Worm (Caenorhabditis elegans) whole organism, late embryonic: Measurements from ENCODE around the gene snai-1.
A peak's percentile ranks its signal among the peaks of the same experiment; 100 is the strongest.

Experiments used
- C38D4.7 ChIP-seq: fragments of 200-800 bp; sonication (Bioruptor generic); optimal IDR thresholded peaks from 2 replicates; lab custom pipeline; 2018; ENCODE audit warnings: mild to moderate bottlenecking, missing genetic modification characterization, moderate library complexity, missing compliant biosample characterization
- K02D7.2 ChIP-seq: sonication (generic microtip); optimal IDR thresholded peaks from 2 replicates; lab custom pipeline; 2017; ENCODE audit warnings: mild to moderate bottlenecking, missing genetic modification characterization, missing compliant biosample characterization
- K09A11.1 ChIP-seq: sonication (generic microtip); optimal IDR thresholded peaks from 2 replicates; lab custom pipeline; 2017; ENCODE audit warnings: antibody characterized with exemption, mild to moderate bottlenecking, missing genetic modification characterization, missing compliant biosample characterization; ENCODE audit not compliant: insufficient read depth
- T23F11.4 ChIP-seq: fragments of 200-800 bp; sonication (Bioruptor generic); optimal IDR thresholded peaks from 2 replicates; lab custom pipeline; 2018; ENCODE audit warnings: mild to moderate bottlenecking, missing genetic modification characterization, missing compliant biosample characterization
- ahr-1 ChIP-seq: sonication (generic microtip); optimal IDR thresholded peaks from 2 replicates; lab custom pipeline; 2016; ENCODE audit warnings: missing genetic modification characterization, missing compliant biosample characterization
- ama-1 ChIP-seq: fragments of 150-350 bp; optimal IDR thresholded peaks from 2 replicates; lab custom pipeline; 2014
- ceh-2 ChIP-seq: sonication (generic microtip); optimal IDR thresholded peaks from 2 replicates; lab custom pipeline; 2016; ENCODE audit warnings: missing genotype, missing genetic modification characterization, missing compliant biosample characterization
- ceh-22 ChIP-seq: sonication (generic microtip); optimal IDR thresholded peaks from 2 replicates; lab custom pipeline; 2017; ENCODE audit warnings: missing biosample characterization, missing genetic modification characterization
- ceh-30 ChIP-seq: fragments of 150-350 bp; optimal IDR thresholded peaks from 2 replicates; lab custom pipeline; 2014; ENCODE audit warnings: missing biosample characterization, missing genetic modification characterization
- ceh-31 ChIP-seq: sonication (generic microtip); optimal IDR thresholded peaks from 2 replicates; lab custom pipeline; 2016; ENCODE audit warnings: missing genetic modification characterization, missing compliant biosample characterization
- ceh-45 ChIP-seq: fragments of 200-800 bp; sonication (Bioruptor generic); IDR thresholded peaks from 2 replicates; pipeline ENCODE4 v1.3.6; 2022; ENCODE audit warnings: missing genetic modification reagents, missing genetic modification characterization, missing compliant biosample characterization
- ceh-48 ChIP-seq: sonication (generic microtip); optimal IDR thresholded peaks from 2 replicates; lab custom pipeline; 2016; ENCODE audit warnings: missing genetic modification characterization, inconsistent platforms, missing compliant biosample characterization
- che-1 ChIP-seq: sonication (generic microtip); optimal IDR thresholded peaks from 2 replicates; lab custom pipeline; 2016; ENCODE audit warnings: mild to moderate bottlenecking, missing genetic modification characterization, missing compliant biosample characterization
- dve-1 ChIP-seq: sonication (generic microtip); optimal IDR thresholded peaks from 2 replicates; lab custom pipeline; 2017; ENCODE audit warnings: antibody characterized with exemption, mild to moderate bottlenecking, missing genetic modification characterization, missing compliant biosample characterization
- elt-2 ChIP-seq: sonication (generic microtip); optimal IDR thresholded peaks from 2 replicates; lab custom pipeline; 2016; ENCODE audit warnings: missing genetic modification reagents, missing genetic modification characterization, missing compliant biosample characterization
- elt-4 ChIP-seq: sonication (generic microtip); optimal IDR thresholded peaks from 2 replicates; lab custom pipeline; 2016; ENCODE audit warnings: missing genetic modification characterization, missing compliant biosample characterization
- eyg-1 ChIP-seq: sonication (generic microtip); optimal IDR thresholded peaks from 2 replicates; lab custom pipeline; 2016; ENCODE audit warnings: missing genotype, missing genetic modification characterization, missing compliant biosample characterization
- fax-1 ChIP-seq: sonication (generic microtip); optimal IDR thresholded peaks from 2 replicates; lab custom pipeline; 2016; ENCODE audit warnings: missing genotype, missing genetic modification characterization, missing compliant biosample characterization
- fkh-10 ChIP-seq: fragments of 150-350 bp; optimal IDR thresholded peaks from 2 replicates; lab custom pipeline; 2014; ENCODE audit warnings: missing biosample characterization, missing genetic modification reagents, missing genetic modification characterization
- fkh-6 ChIP-seq: sonication (generic microtip); optimal IDR thresholded peaks from 2 replicates; lab custom pipeline; 2016; ENCODE audit warnings: missing genetic modification characterization, missing compliant biosample characterization
- gmeb-2 ChIP-seq: sonication (generic microtip); optimal IDR thresholded peaks from 2 replicates; lab custom pipeline; 2016; ENCODE audit warnings: missing genetic modification characterization, inconsistent platforms, missing compliant biosample characterization
- hlh-15 ChIP-seq: sonication (generic microtip); optimal IDR thresholded peaks from 2 replicates; lab custom pipeline; 2016; ENCODE audit warnings: missing genetic modification characterization, missing compliant biosample characterization
- hlh-30 ChIP-seq: sonication (generic microtip); optimal IDR thresholded peaks from 2 replicates; lab custom pipeline; 2017; ENCODE audit warnings: antibody characterized with exemption, missing genetic modification characterization, missing compliant biosample characterization; ENCODE audit not compliant: insufficient read depth
- hlh-6 ChIP-seq: sonication (generic microtip); optimal IDR thresholded peaks from 2 replicates; lab custom pipeline; 2016; ENCODE audit warnings: missing genotype, missing genetic modification characterization, missing compliant biosample characterization
- hlh-8 ChIP-seq: sonication (generic microtip); optimal IDR thresholded peaks from 2 replicates; lab custom pipeline; 2016; ENCODE audit warnings: missing genotype, missing genetic modification characterization, missing compliant biosample characterization
- lim-6 ChIP-seq: sonication (generic microtip); optimal IDR thresholded peaks from 2 replicates; lab custom pipeline; 2016; ENCODE audit warnings: missing genetic modification characterization, missing compliant biosample characterization
- madf-2 ChIP-seq: sonication (generic microtip); optimal IDR thresholded peaks from 2 replicates; lab custom pipeline; 2017; ENCODE audit warnings: missing genetic modification characterization, missing compliant biosample characterization
- mec-3 ChIP-seq: sonication (generic microtip); optimal IDR thresholded peaks from 2 replicates; lab custom pipeline; 2016; ENCODE audit warnings: borderline replicate concordance, missing genetic modification characterization, missing compliant biosample characterization
- nfya-1 ChIP-seq: sonication (generic microtip); optimal IDR thresholded peaks from 2 replicates; lab custom pipeline; 2017; ENCODE audit warnings: missing genetic modification characterization, mild to moderate bottlenecking, missing compliant biosample characterization, antibody characterized with exemption, moderate library complexity
- nhr-11 ChIP-seq: fragments of 150-350 bp; optimal IDR thresholded peaks from 2 replicates; lab custom pipeline; 2014; ENCODE audit warnings: missing biosample characterization, missing genetic modification characterization
- nhr-232 ChIP-seq: sonication (generic microtip); optimal IDR thresholded peaks from 2 replicates; lab custom pipeline; 2016; ENCODE audit warnings: missing genetic modification characterization, missing compliant biosample characterization
- odd-2 ChIP-seq: sonication (generic microtip); optimal IDR thresholded peaks from 2 replicates; lab custom pipeline; 2017; ENCODE audit warnings: antibody characterized with exemption, mild to moderate bottlenecking, missing genetic modification characterization, missing compliant biosample characterization
- pag-3 ChIP-seq: sonication (generic microtip); optimal IDR thresholded peaks from 2 replicates; lab custom pipeline; 2016; ENCODE audit warnings: missing compliant biosample characterization, missing genetic modification characterization, borderline replicate concordance
- pat-9 ChIP-seq: fragments of 200-800 bp; sonication (Bioruptor generic); optimal IDR thresholded peaks from 2 replicates; lab custom pipeline; 2018; ENCODE audit warnings: mild to moderate bottlenecking, missing genetic modification characterization, moderate library complexity, missing compliant biosample characterization
- pax-1 ChIP-seq: fragments of 150-350 bp; optimal IDR thresholded peaks from 2 replicates; lab custom pipeline; 2014; ENCODE audit warnings: missing biosample characterization, missing genetic modification characterization
- pha-2 ChIP-seq: sonication (generic microtip); optimal IDR thresholded peaks from 2 replicates; lab custom pipeline; 2017; ENCODE audit warnings: mild to moderate bottlenecking, missing genetic modification characterization, missing compliant biosample characterization
- pha-4 ChIP-seq: fragments of 150-350 bp; optimal IDR thresholded peaks from 2 replicates; lab custom pipeline; 2018; ENCODE audit warnings: missing biosample characterization, missing genetic modification reagents, missing genetic modification characterization
- pqm-1 ChIP-seq: sonication (generic microtip); optimal IDR thresholded peaks from 2 replicates; lab custom pipeline; 2016; ENCODE audit warnings: missing genetic modification characterization, missing compliant biosample characterization
- pros-1 ChIP-seq: fragments of 150-350 bp; optimal IDR thresholded peaks from 2 replicates; lab custom pipeline; 2014; ENCODE audit warnings: missing biosample characterization, missing genetic modification reagents, missing genetic modification characterization
- ref-2 ChIP-seq: sonication (generic microtip); optimal IDR thresholded peaks from 2 replicates; lab custom pipeline; 2016; ENCODE audit warnings: missing genetic modification characterization, missing compliant biosample characterization
- rnt-1 ChIP-seq: sonication (generic microtip); optimal IDR thresholded peaks from 2 replicates; lab custom pipeline; 2016; ENCODE audit warnings: missing genetic modification characterization, missing compliant biosample characterization
- sdc-2 ChIP-seq: sonication (generic microtip); optimal IDR thresholded peaks from 2 replicates; lab custom pipeline; 2016; ENCODE audit warnings: missing genotype, missing genetic modification characterization, missing compliant biosample characterization
- sox-2 ChIP-seq: fragments of 200-800 bp; sonication (Bioruptor generic); IDR thresholded peaks from 2 replicates; pipeline ENCODE4 v1.3.6; 2022; ENCODE audit warnings: missing genetic modification reagents, missing genetic modification characterization, missing compliant biosample characterization
- sox-4 ChIP-seq: sonication (generic microtip); optimal IDR thresholded peaks from 2 replicates; lab custom pipeline; 2017; ENCODE audit warnings: mild to moderate bottlenecking, missing genetic modification characterization, inconsistent platforms, missing compliant biosample characterization
- syd-9 ChIP-seq: sonication (generic microtip); optimal IDR thresholded peaks from 2 replicates; lab custom pipeline; 2016; ENCODE audit warnings: mild to moderate bottlenecking, missing genetic modification characterization, moderate library complexity, missing compliant biosample characterization
- tbx-2 ChIP-seq: sonication (generic microtip); optimal IDR thresholded peaks from 2 replicates; lab custom pipeline; 2016; ENCODE audit warnings: missing genetic modification characterization, missing compliant biosample characterization
- tbx-7 ChIP-seq: sonication (generic microtip); optimal IDR thresholded peaks from 2 replicates; lab custom pipeline; 2016; ENCODE audit warnings: missing genotype, missing genetic modification characterization, missing compliant biosample characterization
- ttx-3 ChIP-seq: sonication (generic microtip); optimal IDR thresholded peaks from 2 replicates; lab custom pipeline; 2016; ENCODE audit warnings: missing genetic modification reagents, missing genetic modification characterization, missing compliant biosample characterization
- unc-55 ChIP-seq: sonication (generic microtip); optimal IDR thresholded peaks from 2 replicates; lab custom pipeline; 2017; ENCODE audit warnings: missing biosample characterization, missing genetic modification reagents, missing genetic modification characterization
- unc-86 ChIP-seq: sonication (generic microtip); optimal IDR thresholded peaks from 2 replicates; lab custom pipeline; 2016; ENCODE audit warnings: missing genetic modification characterization, missing compliant biosample characterization
- zip-5 ChIP-seq: sonication (generic microtip); optimal IDR thresholded peaks from 2 replicates; lab custom pipeline; 2016; ENCODE audit warnings: missing genetic modification characterization, missing compliant biosample characterization
- ztf-16 ChIP-seq: sonication (generic microtip); optimal IDR thresholded peaks from 2 replicates; lab custom pipeline; 2017; ENCODE audit warnings: missing genetic modification characterization, missing compliant biosample characterization

The snai-1 gene

DNA sequence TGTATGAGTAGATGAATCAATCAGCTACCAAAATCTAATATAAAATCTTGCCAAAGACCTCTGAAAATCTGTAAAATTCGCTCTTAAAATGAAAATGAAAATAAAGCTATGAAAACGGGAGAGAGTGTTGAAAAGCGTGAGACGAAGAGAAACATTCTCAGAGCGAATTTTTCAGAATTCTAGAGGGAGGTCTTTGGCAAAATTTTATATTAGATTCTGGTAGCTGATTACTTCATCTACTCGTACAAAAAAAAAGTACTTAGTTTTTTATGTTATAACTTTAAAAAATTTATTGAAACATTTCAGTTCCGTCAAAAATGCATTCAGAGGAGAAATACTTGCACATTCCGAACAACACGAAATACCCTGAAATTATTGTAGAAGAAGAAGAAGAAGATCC lies 11.2 kb upstream of the snai-1 start, which contains the start of gene drl-1:
TSS of gene drl-1 (plus strand) at position 301 of the 400 bp plus-strand sequence.
- TF ChIP-seq ama-1: no peak
- TF ChIP-seq ceh-30 (tag; lab: Kevin White, UChicago): no peak
- TF ChIP-seq eyg-1 (tag; lab: Kevin White, UChicago): no peak

DNA sequence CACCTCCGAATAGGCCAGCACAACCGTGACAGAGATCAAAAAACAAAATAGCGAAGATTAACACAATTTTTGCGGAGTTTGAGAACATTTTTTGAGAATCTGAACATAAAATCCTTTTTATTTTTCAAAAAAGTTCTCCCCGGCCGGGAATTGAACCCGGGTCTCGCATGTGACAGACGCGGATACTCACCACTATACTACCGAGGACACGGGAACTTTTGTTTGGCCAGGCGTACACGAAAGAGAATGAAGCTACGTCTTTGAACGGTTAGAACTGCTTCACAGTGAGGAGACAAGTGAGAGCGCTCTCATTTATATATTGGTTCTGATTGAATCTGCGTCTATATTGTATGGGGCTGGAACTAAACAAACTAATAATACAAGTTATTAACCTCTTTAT lies 9.0 kb upstream of the snai-1 start, which contains the start of gene grl-26:
TSS of gene grl-26 (minus strand) at position 318 of the 400 bp plus-strand sequence.
- TF ChIP-seq sox-4 (peak; percentile 58), K02D7.2 (tag; lab: Kevin White, UChicago) (peak; percentile 88), hlh-30 (tag; lab: Kevin White, UChicago) (peak; percentile 62), pha-2 (tag; lab: Kevin White, UChicago) (no peak), tbx-7 (tag; lab: Kevin White, UChicago) (no peak), hlh-6 (peak; percentile 70), pag-3 (tag; lab: Kevin White, UChicago) (no peak), fkh-10 (GFP tag; lab: Kevin White, UChicago) (peak; percentile 37), elt-4 (tag; lab: Kevin White, UChicago) (no peak), ceh-31 (tag; lab: Kevin White, UChicago) (peak; percentile 30), ceh-48 (tag; lab: Kevin White, UChicago) (peak; percentile 45), pat-9 (tag; lab: Kevin White, UChicago) (peak; percentile 55), madf-2 (peak; percentile 44), nhr-11 (tag; lab: Kevin White, UChicago) (no peak), ceh-45 (GFP tag; lab: Robert Waterston, UW) (no peak), syd-9 (peak; percentile 18), unc-86 (tag; lab: Kevin White, UChicago) (peak; percentile 24), tbx-2 (tag; lab: Kevin White, UChicago) (peak; percentile 52), ahr-1 (tag; lab: Kevin White, UChicago) (no peak), sox-2 (GFP tag; lab: Robert Waterston, UW) (no peak), pax-1 (no peak), T23F11.4 (GFP tag; lab: Kevin White, UChicago) (peak; percentile 61), sdc-2 (tag; lab: Kevin White, UChicago) (no peak), gmeb-2 (tag; lab: Kevin White, UChicago) (peak; percentile 63), fax-1 (tag; lab: Kevin White, UChicago) (peak; percentile 30), hlh-8 (tag; lab: Kevin White, UChicago) (no peak), zip-5 (no peak), lim-6 (tag; lab: Kevin White, UChicago) (no peak), pqm-1 (tag; lab: Kevin White, UChicago) (no peak), pros-1 (no peak), ztf-16 (peak; percentile 52), K09A11.1 (tag; lab: Kevin White, UChicago) (no peak), nhr-232 (tag; lab: Kevin White, UChicago) (peak; percentile 33), nfya-1 (peak; percentile 28), hlh-15 (tag; lab: Kevin White, UChicago) (peak; percentile 26), elt-2 (tag; lab: Kevin White, UChicago) (peak; percentile 53), rnt-1 (tag; lab: Kevin White, UChicago) (peak; percentile 83), dve-1 (tag; lab: Kevin White, UChicago) (peak; percentile 49), pha-4 (no peak), mec-3 (no peak), ceh-22 (tag; lab: Kevin White, UChicago) (no peak), che-1 (tag; lab: Kevin White, UChicago) (peak; percentile 68), ceh-30 (tag; lab: Kevin White, UChicago) (no peak), fkh-6 (peak; percentile 49), ceh-2 (tag; lab: Kevin White, UChicago) (peak; percentile 30), ref-2 (tag; lab: Kevin White, UChicago) (peak; percentile 57), ttx-3 (peak; percentile 3), C38D4.7 (GFP tag; lab: Kevin White, UChicago) (peak; percentile 53), unc-55 (GFP tag; lab: Kevin White, UChicago) (no peak), odd-2 (tag; lab: Kevin White, UChicago) (no peak)
